Worm (Caenorhabditis elegans): ENCODE data around the gene T10F2.2.

DNA sequence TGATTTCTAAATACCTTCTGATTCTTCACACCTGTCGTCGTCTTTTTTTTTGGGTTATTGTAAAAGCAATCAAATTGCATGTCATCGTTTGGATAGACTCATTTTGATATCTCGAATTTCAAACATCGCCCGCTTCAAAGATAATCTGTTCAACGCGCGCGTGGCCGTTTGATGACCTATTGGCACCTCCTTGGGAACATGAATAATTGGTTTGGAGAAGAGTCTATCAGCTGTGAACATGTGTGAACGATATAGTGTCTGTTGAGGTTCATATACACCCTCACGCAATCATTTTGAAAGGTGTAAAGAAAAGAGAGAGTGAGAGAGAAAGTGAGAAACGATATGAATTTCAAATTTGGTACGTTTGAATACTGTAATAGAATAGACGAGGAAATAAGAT lies 44.5 kb downstream of the T10F2.2 start:
- TF ChIP-seq ama-1 (optimal IDR thresholded peaks at IDR 0.05) (no peak), flt-1 (GFP tag; IDR thresholded peaks at IDR 0.05) (no peak), hnd-1 (tag; optimal IDR thresholded peaks at IDR 0.05) (no peak), hmg-4 (GFP tag; optimal IDR thresholded peaks at IDR 0.05) (no peak), tbx-11 (GFP tag; IDR thresholded peaks at IDR 0.05) (no peak)

Measured in whole organism, early embryonic.